Worm (Caenorhabditis elegans): ENCODE measurements around the gene nspc-19.

- no peak for TF ChIP-seq elt-3 (tag; optimal IDR thresholded peaks at IDR 0.05)
- no peak for TF ChIP-seq unc-62 (GFP tag; optimal IDR thresholded peaks at IDR 0.05)
- TF ChIP-seq mep-1 (tag; optimal IDR thresholded peaks at IDR 0.05), result no peak
- no peak for TF ChIP-seq unc-39 (tag; optimal IDR thresholded peaks at IDR 0.05)
- TF ChIP-seq nhr-12 (tag; optimal IDR thresholded peaks at IDR 0.05), result no peak
- no peak for TF ChIP-seq ces-1 (GFP tag; optimal IDR thresholded peaks at IDR 0.05)
- TF ChIP-seq ceh-39 (tag; optimal IDR thresholded peaks at IDR 0.05), result no peak
- no peak for TF ChIP-seq ham-2 (GFP tag; optimal IDR thresholded peaks at IDR 0.05)
- no peak for TF ChIP-seq zip-8 (tag; optimal IDR thresholded peaks at IDR 0.05)
- no peak for TF ChIP-seq lin-13 (tag; optimal IDR thresholded peaks at IDR 0.05)
- no peak for TF ChIP-seq unc-120 (tag; optimal IDR thresholded peaks at IDR 0.05; ENCODE audit: poor library complexity, severe bottlenecking)
Observed at ce11 chrX:14499830-14500409, 28.6 kb upstream of the nspc-19 start.

Data from whole organism, mixed stage, embryonic.